Comparison of ENCODE assay signal across 1 fruit fly cellular context in the genomic region with DNA sequence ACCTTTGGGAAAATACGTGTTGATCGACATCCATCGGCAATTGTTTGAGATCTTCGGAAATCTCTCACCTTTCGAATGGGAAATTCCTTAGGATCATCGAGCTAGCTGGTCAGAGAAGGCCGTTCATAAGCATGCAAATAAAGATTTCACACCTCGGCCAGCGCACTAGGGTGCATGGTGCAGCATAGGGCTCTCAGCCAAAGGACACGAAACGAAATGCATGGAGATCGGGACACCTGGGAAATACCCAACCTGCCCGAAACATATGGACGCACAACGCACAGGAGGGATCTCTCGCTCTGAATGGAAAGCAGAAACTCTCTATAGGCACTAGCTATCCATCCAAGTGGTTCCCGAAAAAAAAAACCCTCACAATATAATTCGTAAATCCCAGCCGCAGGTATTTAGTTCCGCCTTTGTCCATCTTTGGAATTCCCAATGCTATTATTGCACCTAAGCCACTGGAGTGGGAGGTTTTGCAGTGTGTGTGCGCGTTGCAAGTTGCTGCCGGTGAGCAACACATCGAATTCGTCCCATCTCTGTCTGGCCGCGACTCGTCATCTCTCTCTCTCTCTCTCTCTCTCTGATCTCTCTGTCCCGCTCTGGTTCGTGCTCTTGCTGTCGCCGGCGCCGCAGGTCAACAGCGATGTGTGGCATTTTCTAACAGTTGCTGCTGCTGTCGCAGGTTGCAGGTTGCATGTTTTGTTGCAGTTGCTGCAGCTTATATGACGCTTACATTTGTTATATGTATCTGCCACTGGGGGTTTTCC.
A peak's percentile ranks its signal among the peaks of the same experiment; 100 is the strongest.
TF ChIP-seq lines count a peak whose summit lies in the region.

No protein-coding gene starts in this region.

TF ChIP-seq in whole organism, embryonic, 481 proteins besides CTCF, POLR2A, EP300 and RAD21 (continued from another document):
- TF ChIP-seq cad (GFP tag; optimal IDR thresholded peaks at IDR 0.05; lab: Kevin White, UChicago): peak; percentile 72
- no peak for TF ChIP-seq Dbx (GFP tag; IDR thresholded peaks at IDR 0.05; lab: Robert Waterston, UW)
- TF ChIP-seq sens (GFP tag; lab: Kevin White, UChicago): peak; percentile 25
TF ChIP-seq in whole organism, embryonic: peak in this region for 20.
